Fruit fly (Drosophila melanogaster): ENCODE measurements around the gene Dus4.
A peak's percentile ranks its signal among the peaks of the same experiment; 100 is the strongest.

Gene Dus4

dm6 chr2L:19051534-19052100 is 11.5 kb upstream of the Dus4 start, which contains the start of gene Rpn3 (continued):
- TF ChIP-seq Meics (GFP tag; optimal IDR thresholded peaks at IDR 0.05) = peak; percentile 76
- peak; percentile 79 for TF ChIP-seq Fer3 (tag; optimal IDR thresholded peaks at IDR 0.05)
- TF ChIP-seq Sox100B (GFP tag; optimal IDR thresholded peaks at IDR 0.05) = no peak
- peak; percentile 73 for TF ChIP-seq caup (GFP tag; optimal IDR thresholded peaks at IDR 0.05; ENCODE audit: severe bottlenecking)
- peak; percentile 73 for TF ChIP-seq ssp (GFP tag; IDR thresholded peaks at IDR 0.05)
- TF ChIP-seq gsb (GFP tag; IDR thresholded peaks at IDR 0.05) = peak; percentile 55; the same call in 1 of the 2 replicates
- no peak for TF ChIP-seq CG1832 (GFP tag; optimal IDR thresholded peaks at IDR 0.05)
- peak; percentile 83 for TF ChIP-seq CG2678 (tag; optimal IDR thresholded peaks at IDR 0.05)
- TF ChIP-seq vvl (GFP tag; IDR thresholded peaks at IDR 0.05) = peak; percentile 95
- TF ChIP-seq mam (GFP tag; optimal IDR thresholded peaks at IDR 0.05) = peak; percentile 83
- peak; percentile 44 for TF ChIP-seq CG30431 (GFP tag; optimal IDR thresholded peaks at IDR 0.05)
- peak; percentile 86 for TF ChIP-seq CG17359 (tag; optimal IDR thresholded peaks at IDR 0.05)
- peak in 1 of 2 experiments; percentile 26 for TF ChIP-seq crp (GFP tag; optimal IDR thresholded peaks at IDR 0.05)
- peak; percentile 80 for TF ChIP-seq dm (GFP tag; optimal IDR thresholded peaks at IDR 0.05)
- peak; percentile 42; the same call in 1 of the 3 replicates for TF ChIP-seq zen2 (GFP tag; IDR thresholded peaks at IDR 0.05; ENCODE audit: partially characterized antibody)
- peak; percentile 59 for TF ChIP-seq Adf1 (GFP tag; IDR thresholded peaks at IDR 0.05)
- TF ChIP-seq Doc3 (GFP tag; IDR thresholded peaks at IDR 0.05; ENCODE audit: partially characterized antibody) = peak; percentile 47; the same call in 1 of the 3 replicates
- TF ChIP-seq crol (GFP tag; IDR thresholded peaks at IDR 0.05) = 0 out of 2 replicates have a peak, but pooled peaks have one; percentile 30
- peak; percentile 74 for TF ChIP-seq tap (tag; optimal IDR thresholded peaks at IDR 0.05)
- peak; percentile 73 for TF ChIP-seq stwl (tag; optimal IDR thresholded peaks at IDR 0.05)
- peak; percentile 79 for TF ChIP-seq CG13624 (GFP tag; optimal IDR thresholded peaks at IDR 0.05)
- peak; percentile 80 for TF ChIP-seq CG11504 (tag; optimal IDR thresholded peaks at IDR 0.05)
- TF ChIP-seq CG13894 (tag; optimal IDR thresholded peaks at IDR 0.05) = peak; percentile 37
- peak; percentile 96 for TF ChIP-seq Med (GFP tag)
- TF ChIP-seq Dp (GFP tag; optimal IDR thresholded peaks at IDR 0.05) = peak; percentile 10
- TF ChIP-seq MBD-R2 (GFP tag; IDR thresholded peaks at IDR 0.05) = peak; percentile 73
- peak; percentile 36 for TF ChIP-seq CG4328 (GFP tag; optimal IDR thresholded peaks at IDR 0.05)
- TF ChIP-seq CG3065 (GFP tag; optimal IDR thresholded peaks at IDR 0.05) = peak; percentile 22
- peak; percentile 77 for TF ChIP-seq chn (GFP tag; optimal IDR thresholded peaks at IDR 0.05)
- TF ChIP-seq mirr (GFP tag; optimal IDR thresholded peaks at IDR 0.05) = no peak
- peak; percentile 84 for TF ChIP-seq sisA (GFP tag; IDR thresholded peaks at IDR 0.05)
- peak; percentile 80 for TF ChIP-seq cato (GFP tag; optimal IDR thresholded peaks at IDR 0.05; ENCODE audit: borderline replicate concordance)
- TF ChIP-seq CG6689 (GFP tag; IDR thresholded peaks at IDR 0.05) = peak; percentile 91
- no peak for TF ChIP-seq corto (GFP tag; optimal IDR thresholded peaks at IDR 0.05)
- peak; percentile 37 for TF ChIP-seq fd102C (GFP tag; optimal IDR thresholded peaks at IDR 0.05)
- peak; percentile 74 for TF ChIP-seq Rx (GFP tag; IDR thresholded peaks at IDR 0.05)
- TF ChIP-seq CG10321 (GFP tag; IDR thresholded peaks at IDR 0.05) = peak; percentile 61; the same call in 1 of the 2 replicates
- peak; percentile 88 for TF ChIP-seq CG31441 (GFP tag; IDR thresholded peaks at IDR 0.05)
- peak; percentile 58 for TF ChIP-seq oc (tag; optimal IDR thresholded peaks at IDR 0.05)
- no peak for TF ChIP-seq lov (optimal IDR thresholded peaks at IDR 0.05)
- peak; percentile 75; the same call in 1 of the 3 replicates for TF ChIP-seq lov (GFP tag; IDR thresholded peaks at IDR 0.05)
- TF ChIP-seq CG10654 (GFP tag; optimal IDR thresholded peaks at IDR 0.05) = peak; percentile 83
- TF ChIP-seq Dip2 (GFP tag; IDR thresholded peaks at IDR 0.05) = no peak
- no peak for TF ChIP-seq kah (GFP tag; optimal IDR thresholded peaks at IDR 0.05)
- peak; percentile 70 for TF ChIP-seq D19A (tag; optimal IDR thresholded peaks at IDR 0.05)
- peak; percentile 65 for TF ChIP-seq CG31388 (GFP tag; optimal IDR thresholded peaks at IDR 0.05)
- peak; percentile 46 for TF ChIP-seq CG10147 (GFP tag; optimal IDR thresholded peaks at IDR 0.05)
- TF ChIP-seq tll (GFP tag; optimal IDR thresholded peaks at IDR 0.05) = no peak
- TF ChIP-seq CG10959 (GFP tag; IDR thresholded peaks at IDR 0.05) = peak; percentile 75

All from whole organism, embryonic.